Fruit fly (Drosophila melanogaster): ENCODE data around the gene CG33966.

DNA sequence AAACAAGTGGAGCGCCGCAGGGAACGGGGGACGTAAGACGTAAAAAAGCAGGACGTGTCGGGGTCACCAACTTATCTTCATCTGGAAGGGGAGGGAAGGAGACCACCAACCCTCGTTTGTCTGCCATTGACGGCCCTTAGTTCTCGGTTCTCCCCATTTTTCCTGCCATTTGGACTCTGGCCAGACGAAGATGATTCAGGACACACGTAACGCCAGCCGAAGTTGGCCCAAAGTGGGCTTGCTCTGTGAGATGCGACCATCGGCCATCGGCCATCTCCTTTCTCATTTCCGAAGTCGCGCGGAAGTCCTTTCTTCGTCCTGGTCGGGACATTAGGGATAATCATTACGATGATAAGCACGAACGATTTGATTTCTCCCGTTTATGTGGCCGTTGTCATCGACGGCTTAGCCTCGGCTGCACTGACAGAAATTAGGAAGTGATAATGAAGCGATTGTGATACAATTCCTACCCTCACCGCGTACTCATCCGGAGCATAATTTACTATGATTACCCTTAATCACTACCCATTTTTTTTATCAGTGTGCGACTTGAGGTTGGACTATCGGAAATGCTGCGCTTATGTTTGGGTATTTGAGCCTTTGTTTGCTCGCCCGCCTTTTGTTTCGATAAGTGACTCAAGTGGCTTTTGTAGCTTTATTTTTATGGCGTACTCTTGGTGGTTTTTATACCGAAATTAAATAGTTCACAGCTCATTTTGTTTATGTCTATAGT is 47.1 kb downstream of the CG33966 start:
- no peak for TF ChIP-seq esn (GFP tag; optimal IDR thresholded peaks at IDR 0.05)
- TF ChIP-seq topi (GFP tag; optimal IDR thresholded peaks at IDR 0.05) = no peak

All from whole organism, prepupa.